Worm (Caenorhabditis elegans) whole organism, L3 larva: ENCODE measurements around the gene kin-24.

ENCODE experiments used
- ZK546.5 ChIP-seq: sonication (generic microtip); optimal IDR thresholded peaks from 2 replicates; lab custom pipeline; 2017; ENCODE audit warnings: missing biosample characterization, missing genetic modification characterization
- aly-2 ChIP-seq: fragments of 150-350 bp; optimal IDR thresholded peaks from 2 replicates; lab custom pipeline; 2014; ENCODE audit warnings: missing biosample characterization, missing genetic modification characterization
- ama-1 ChIP-seq: fragments of 150-350 bp; optimal IDR thresholded peaks from 2 replicates; lab custom pipeline; 2018
- ceh-28 ChIP-seq: fragments of 150-350 bp; optimal IDR thresholded peaks from 2 replicates; lab custom pipeline; 2014; ENCODE audit warnings: missing biosample characterization, missing genetic modification reagents, missing genetic modification characterization
- ceh-82 ChIP-seq: fragments of 150-350 bp; optimal IDR thresholded peaks from 2 replicates; lab custom pipeline; 2014; ENCODE audit warnings: missing biosample characterization, missing genetic modification characterization
- daf-12 ChIP-seq: fragments of 150-350 bp; optimal IDR thresholded peaks from 2 replicates; lab custom pipeline; 2014; ENCODE audit warnings: missing biosample characterization, missing genetic modification reagents, missing genetic modification characterization
- egl-27 ChIP-seq: sonication (generic microtip); optimal IDR thresholded peaks from 4 replicates; lab custom pipeline; 2017; ENCODE audit warnings: missing biosample characterization, missing genetic modification reagents, missing genetic modification characterization
- egl-5 ChIP-seq: fragments of 150-350 bp; optimal IDR thresholded peaks from 2 replicates; lab custom pipeline; 2017; ENCODE audit warnings: missing biosample characterization, missing genetic modification reagents, missing genetic modification characterization, inconsistent platforms
- elt-1 ChIP-seq: fragments of 150-350 bp; optimal IDR thresholded peaks from 2 replicates; lab custom pipeline; 2014; ENCODE audit warnings: missing biosample characterization, missing genetic modification characterization
- elt-2 ChIP-seq: sonication (generic microtip); optimal IDR thresholded peaks from 2 replicates; lab custom pipeline; 2016; ENCODE audit warnings: missing genetic modification reagents, mild to moderate bottlenecking, missing genetic modification characterization, missing compliant biosample characterization
- fkh-2 ChIP-seq: fragments of 150-350 bp; optimal IDR thresholded peaks from 2 replicates; lab custom pipeline; 2014; ENCODE audit warnings: missing biosample characterization, missing genetic modification reagents, missing genetic modification characterization
- fos-1 ChIP-seq: fragments of 150-350 bp; optimal IDR thresholded peaks from 2 replicates; lab custom pipeline; 2014; ENCODE audit warnings: missing biosample characterization, missing genetic modification characterization
- jun-1 ChIP-seq: fragments of 150-350 bp; optimal IDR thresholded peaks from 2 replicates; lab custom pipeline; 2014; ENCODE audit warnings: missing biosample characterization, missing genetic modification reagents, missing genetic modification characterization
- lin-15B ChIP-seq: fragments of 150-350 bp; optimal IDR thresholded peaks from 2 replicates; lab custom pipeline; 2014; ENCODE audit warnings: missing biosample characterization, missing genetic modification characterization
- lin-39 ChIP-seq: fragments of 150-350 bp; optimal IDR thresholded peaks from 2 replicates; lab custom pipeline; 2018; ENCODE audit warnings: missing biosample characterization, missing genetic modification reagents, missing genetic modification characterization
- lsy-12 ChIP-seq: sonication (generic microtip); optimal IDR thresholded peaks from 2 replicates; lab custom pipeline; 2016; ENCODE audit warnings: mild to moderate bottlenecking, missing genetic modification characterization, missing compliant biosample characterization
- mml-1 ChIP-seq: fragments of 150-350 bp; sonication (generic microtip); optimal IDR thresholded peaks from 3 replicates; lab custom pipeline; 2014; ENCODE audit warnings: missing biosample characterization, missing genetic modification characterization
- nfya-1 ChIP-seq: sonication (generic microtip); optimal IDR thresholded peaks from 2 replicates; lab custom pipeline; 2017; ENCODE audit warnings: missing genetic modification characterization, mild to moderate bottlenecking, missing compliant biosample characterization, antibody characterized with exemption, moderate library complexity; ENCODE audit not compliant: insufficient read depth
- nhr-11 ChIP-seq: fragments of 150-350 bp; optimal IDR thresholded peaks from 2 replicates; lab custom pipeline; 2014; ENCODE audit warnings: missing biosample characterization, missing genetic modification characterization
- nhr-12 ChIP-seq: fragments of 150-350 bp; optimal IDR thresholded peaks from 2 replicates; lab custom pipeline; 2014; ENCODE audit warnings: missing biosample characterization, missing genetic modification characterization
- nhr-23 ChIP-seq: fragments of 150-350 bp; optimal IDR thresholded peaks from 2 replicates; lab custom pipeline; 2014; ENCODE audit warnings: missing biosample characterization, missing genetic modification reagents, missing genetic modification characterization
- nhr-237 ChIP-seq: fragments of 150-350 bp; optimal IDR thresholded peaks from 2 replicates; lab custom pipeline; 2014; ENCODE audit warnings: missing biosample characterization, missing genetic modification characterization
- nhr-25 ChIP-seq: sonication (generic microtip); optimal IDR thresholded peaks from 2 replicates; lab custom pipeline; 2017; ENCODE audit warnings: missing biosample characterization, missing genetic modification characterization
- nhr-28 ChIP-seq: fragments of 150-350 bp; optimal IDR thresholded peaks from 2 replicates; lab custom pipeline; 2014; ENCODE audit warnings: missing biosample characterization, missing genetic modification characterization
- nhr-43 ChIP-seq: sonication (generic microtip); optimal IDR thresholded peaks from 2 replicates; lab custom pipeline; 2016; ENCODE audit warnings: mild to moderate bottlenecking, missing genetic modification characterization, missing compliant biosample characterization; ENCODE audit not compliant: poor library complexity, severe bottlenecking
- nhr-67 ChIP-seq: fragments of 150-350 bp; optimal IDR thresholded peaks from 2 replicates; lab custom pipeline; 2014; ENCODE audit warnings: missing biosample characterization, missing genetic modification characterization
- nhr-76 ChIP-seq: fragments of 150-350 bp; sonication (generic microtip); optimal IDR thresholded peaks from 5 replicates; lab custom pipeline; 2014; ENCODE audit warnings: missing biosample characterization, missing genetic modification characterization
- nhr-77 ChIP-seq: fragments of 150-350 bp; optimal IDR thresholded peaks from 2 replicates; lab custom pipeline; 2014; ENCODE audit warnings: missing biosample characterization, missing genetic modification characterization
- pha-4 ChIP-seq: fragments of 150-350 bp; optimal IDR thresholded peaks from 2 replicates; lab custom pipeline; 2014; ENCODE audit warnings: missing biosample characterization, missing genetic modification reagents, missing genetic modification characterization
- pqm-1 ChIP-seq: fragments of 150-350 bp; optimal IDR thresholded peaks from 2 replicates; lab custom pipeline; 2017; ENCODE audit warnings: missing biosample characterization, missing genetic modification characterization, inconsistent platforms
- sea-2 ChIP-seq: fragments of 150-350 bp; sonication (generic microtip); optimal IDR thresholded peaks from 4 replicates; lab custom pipeline; 2014; ENCODE audit warnings: missing biosample characterization, missing genetic modification reagents, missing genetic modification characterization
- skn-1 ChIP-seq: fragments of 150-350 bp; optimal IDR thresholded peaks from 2 replicates; lab custom pipeline; 2014; ENCODE audit warnings: missing biosample characterization, missing genetic modification characterization
- snpc-4 ChIP-seq: fragments of 150-350 bp; optimal IDR thresholded peaks from 2 replicates; lab custom pipeline; 2014; ENCODE audit warnings: missing biosample characterization, missing genetic modification characterization
- unc-39 ChIP-seq: sonication (generic microtip); optimal IDR thresholded peaks from 4 replicates; lab custom pipeline; 2017; ENCODE audit warnings: missing biosample characterization, missing genetic modification characterization
- zag-1 ChIP-seq: fragments of 150-350 bp; optimal IDR thresholded peaks from 2 replicates; lab custom pipeline; 2014; ENCODE audit warnings: missing biosample characterization, missing genetic modification characterization
- ztf-11 ChIP-seq: fragments of 150-350 bp; optimal IDR thresholded peaks from 2 replicates; lab custom pipeline; 2014; ENCODE audit warnings: missing biosample characterization, missing genetic modification characterization
- ztf-4 ChIP-seq: fragments of 150-350 bp; optimal IDR thresholded peaks from 2 replicates; lab custom pipeline; 2014; ENCODE audit warnings: missing biosample characterization, missing genetic modification characterization

The kin-24 gene

ce11 chrIV:9822585-9822984, 18.3 kb downstream of the kin-24 start:
- TF ChIP-seq nhr-25 (no peak), aly-2 (tag; lab: Kevin White, UChicago) (no peak), snpc-4 (tag; lab: Kevin White, UChicago) (no peak), ztf-11 (no peak)

ce11 chrIV:9821621-9822020, 19.3 kb downstream of the kin-24 start, which contains the start of gene col-123:
Gene col-123, plus strand, starts transcription at chrIV:9821921.
- TF ChIP-seq nhr-23 (tag; lab: Kevin White, UChicago): peak; percentile 40
- TF ChIP-seq egl-5 (tag; lab: Kevin White, UChicago): no peak

- TF ChIP-seq egl-27 (tag; lab: Kevin White, UChicago) (no peak), jun-1 (tag; lab: Kevin White, UChicago) (no peak), nhr-67 (no peak), pha-4 (no peak), nhr-237 (tag; lab: Kevin White, UChicago) (no peak), nhr-12 (no peak), nhr-11 (no peak), ceh-82 (tag; lab: Kevin White, UChicago) (no peak)
Measured at ce11 chrIV:9815432-9815831, 25.5 kb downstream of the kin-24 start, which contains the start of gene egl-20. Gene egl-20, minus strand, starts transcription at chrIV:9815532.

ce11 chrIV:9811487-9811886, 29.4 kb downstream of the kin-24 start:
- TF ChIP-seq nhr-76 (no peak), zag-1 (tag; lab: Kevin White, UChicago) (no peak), sea-2 (GFP tag; lab: Kevin White, UChicago) (no peak)

ce11 chrIV:9810633-9811032, 30.3 kb downstream of the kin-24 start, which contains the start of gene dct-15:
Gene dct-15, minus strand, starts transcription at chrIV:9810733.
- TF ChIP-seq ceh-82 (tag; lab: Kevin White, UChicago) (no peak), ztf-4 (tag; lab: Kevin White, UChicago) (no peak), nhr-25 (no peak), nhr-23 (tag; lab: Kevin White, UChicago) (no peak), daf-12 (tag; lab: Kevin White, UChicago) (no peak), skn-1 (tag; lab: Kevin White, UChicago) (no peak), aly-2 (tag; lab: Kevin White, UChicago) (no peak), elt-2 (no peak), lin-39 (no peak), mml-1 (tag; lab: Kevin White, UChicago) (no peak), fkh-2 (tag; lab: Kevin White, UChicago) (no peak), ZK546.5 (no peak), sea-2 (GFP tag; lab: Kevin White, UChicago) (no peak), nhr-77 (no peak), ama-1 (lab: Kevin White, UChicago) (no peak)

ce11 chrIV:9803544-9803943, 37.3 kb downstream of the kin-24 start:
- peak; percentile 64 for TF ChIP-seq nhr-43
- TF ChIP-seq snpc-4 (tag; lab: Kevin White, UChicago): peak; percentile 52
- TF ChIP-seq jun-1 (tag; lab: Kevin White, UChicago): peak; percentile 55
- no peak for TF ChIP-seq unc-39
- TF ChIP-seq pqm-1: peak; percentile 58
- no peak for TF ChIP-seq fos-1 (tag; lab: Kevin White, UChicago)
- TF ChIP-seq egl-27 (tag; lab: Kevin White, UChicago): peak; percentile 23
- peak; percentile 76 for TF ChIP-seq pha-4
- TF ChIP-seq ama-1 (lab: Kevin White, UChicago): peak; percentile 79
- TF ChIP-seq elt-2: peak; percentile 82
- peak; percentile 90 for TF ChIP-seq nhr-23 (tag; lab: Kevin White, UChicago)
- no peak for TF ChIP-seq nhr-28 (tag; lab: Kevin White, UChicago)
- no peak for TF ChIP-seq elt-1 (tag; lab: Kevin White, UChicago)
- no peak for TF ChIP-seq sea-2 (GFP tag; lab: Kevin White, UChicago)
- peak; percentile 38 for TF ChIP-seq nfya-1
- TF ChIP-seq nhr-25: peak; percentile 74
- TF ChIP-seq lin-15B: peak; percentile 29
- TF ChIP-seq ceh-28 (tag; lab: Kevin White, UChicago): peak; percentile 57
- peak; percentile 35 for TF ChIP-seq lsy-12 (tag; lab: Kevin White, UChicago)
- no peak for TF ChIP-seq nhr-237 (tag; lab: Kevin White, UChicago)
